Worm (Caenorhabditis elegans) whole organism, dauer: ENCODE results near the gene ZC262.2.
"Not testable (repeated sequence)": the region's sequence is repeated elsewhere in the genome, so short reads cannot be mapped to it uniquely, and the experiment has no call there.

Experiments used
- unc-62 ChIP-seq: sonication (generic microtip); optimal IDR thresholded peaks from 2 replicates; lab custom pipeline; 2017; ENCODE audit warnings: missing biosample characterization, missing genetic modification reagents, missing genetic modification characterization

The ZC262.2 gene

DNA sequence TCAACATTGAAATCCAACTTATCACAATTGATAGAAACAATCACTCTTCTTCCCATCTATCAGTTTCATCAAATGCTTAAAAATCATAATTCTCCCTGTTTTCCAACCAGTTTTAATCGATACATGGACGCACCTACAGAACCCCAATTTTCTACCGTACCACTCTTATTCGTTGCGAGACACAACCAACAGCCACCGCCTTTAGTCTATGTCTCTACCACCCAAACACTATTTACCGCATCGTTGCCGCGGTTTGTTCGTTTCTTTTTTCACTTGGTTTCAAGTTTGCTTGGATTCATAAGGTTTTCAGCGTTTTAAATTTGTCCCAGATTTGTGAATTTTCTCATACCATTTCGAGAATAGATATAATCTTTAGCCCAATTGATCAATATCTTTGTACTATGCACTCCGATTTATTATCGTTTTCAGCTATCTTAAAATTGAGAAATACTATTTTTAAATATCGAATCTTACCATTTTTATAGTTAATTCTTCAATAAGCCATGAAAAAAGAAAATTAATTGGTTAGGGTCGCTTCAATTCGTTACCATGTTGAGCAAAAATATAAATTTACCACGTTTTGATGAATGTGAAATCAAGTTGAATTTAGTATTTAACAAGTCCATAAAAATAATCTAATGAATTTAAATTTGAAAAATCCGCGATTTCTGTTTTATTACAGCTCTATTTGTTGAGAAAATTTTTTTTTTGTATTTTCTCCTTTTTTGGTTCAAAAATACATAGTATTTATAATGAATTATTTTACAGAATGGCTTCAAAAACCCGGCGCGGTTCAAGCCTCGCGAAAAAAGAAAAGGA is 21.4 kb upstream of the ZC262.2 start, which contains the start of gene F10E9.3:
Gene F10E9.3 (plus strand): TSS at position 769 of the 819 bp plus-strand sequence.
- no peak for TF ChIP-seq unc-62 (GFP tag; lab: Kevin White, UChicago)

DNA sequence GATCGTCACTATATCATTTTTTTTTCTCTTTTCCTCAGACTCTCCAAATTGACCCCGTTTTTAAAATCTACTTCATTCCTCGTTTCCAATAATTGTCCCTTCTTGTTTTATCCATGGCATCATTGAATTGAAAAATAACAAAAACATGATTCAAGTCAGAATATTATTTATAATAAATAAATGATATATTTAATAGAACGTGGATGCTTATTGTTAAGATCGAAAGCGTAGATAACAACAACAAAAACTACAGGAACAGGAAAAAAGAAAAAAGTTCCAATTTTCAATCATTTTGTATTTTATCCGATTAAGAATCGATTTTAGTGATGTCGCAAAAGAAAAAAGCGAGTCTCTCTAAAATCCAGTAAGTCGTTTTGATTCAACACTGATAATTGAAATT is 19.5 kb upstream of the ZC262.2 start, which contains the start of gene F10E9.2:
Gene F10E9.2 (plus strand): TSS at position 301 of the 400 bp plus-strand sequence.
- TF ChIP-seq unc-62 (GFP tag; lab: Kevin White, UChicago), result no peak

DNA sequence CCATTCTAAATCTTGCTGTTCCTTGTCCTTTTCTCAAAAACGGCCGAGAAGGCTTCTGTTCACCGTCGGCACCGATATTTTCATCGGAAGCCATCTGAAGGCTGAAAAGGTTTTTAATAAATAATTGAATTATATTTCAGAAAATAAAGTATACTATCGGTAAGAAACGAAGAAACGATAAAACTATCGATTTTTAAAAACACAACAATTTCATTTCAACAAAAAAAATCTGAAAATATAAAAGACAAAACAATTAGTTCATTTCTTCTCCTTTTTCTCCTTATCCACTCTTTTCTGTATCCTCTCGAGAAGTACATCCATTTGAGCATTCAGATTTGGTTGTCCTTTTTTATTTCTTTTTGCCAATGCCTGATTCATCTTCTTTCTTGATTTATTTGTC is 13.4 kb upstream of the ZC262.2 start, which contains the start of gene sas-4:
Gene sas-4 (minus strand): TSS at position 101 of the 400 bp plus-strand sequence.
- no peak for TF ChIP-seq unc-62 (GFP tag; lab: Kevin White, UChicago)

DNA sequence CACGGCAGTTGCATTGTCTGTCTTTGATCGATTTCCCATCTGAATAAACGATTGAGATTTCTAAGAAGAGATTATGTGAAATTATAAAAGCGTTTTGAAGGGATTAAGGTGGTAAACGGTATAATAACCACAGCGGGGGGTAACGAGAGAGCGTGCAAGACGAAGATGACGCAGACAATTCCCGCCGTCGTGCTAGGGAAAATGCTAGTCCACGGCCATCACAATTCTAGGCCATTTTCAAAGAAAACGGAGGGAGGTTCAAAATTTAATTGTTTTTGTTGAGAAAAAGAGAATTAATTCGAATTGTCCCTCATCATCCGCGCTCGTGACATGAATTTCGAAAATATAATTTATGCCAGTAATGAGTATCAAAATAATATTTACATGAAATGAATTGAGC is 12.8 kb upstream of the ZC262.2 start, which contains the start of gene F10E9.11:
Gene F10E9.11 (minus strand): TSS at position 161 of the 400 bp plus-strand sequence.
- TF ChIP-seq unc-62 (GFP tag; lab: Kevin White, UChicago), result no peak

DNA sequence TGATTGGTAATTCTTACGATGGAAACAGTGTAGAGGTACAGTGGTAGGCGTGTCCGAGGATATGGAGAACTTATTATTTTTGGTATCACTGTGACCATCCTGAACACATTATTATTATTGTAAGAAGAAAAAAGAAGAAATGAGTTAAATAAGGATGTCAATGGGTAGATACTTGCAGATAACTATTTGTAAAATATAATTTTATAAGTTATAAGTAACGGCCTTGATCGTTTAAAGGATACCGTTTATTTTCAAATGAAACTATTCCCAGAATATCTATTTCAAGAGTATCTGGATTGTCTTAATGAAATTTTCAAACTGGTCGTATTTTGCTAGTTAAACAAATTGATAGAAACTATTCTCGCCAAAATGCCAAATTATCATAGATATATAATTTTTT is 11.7 kb upstream of the ZC262.2 start, which contains the start of gene F10E9.10:
Gene F10E9.10 (minus strand): TSS at position 101 of the 400 bp plus-strand sequence.
- TF ChIP-seq unc-62 (GFP tag; lab: Kevin White, UChicago), result no peak

DNA sequence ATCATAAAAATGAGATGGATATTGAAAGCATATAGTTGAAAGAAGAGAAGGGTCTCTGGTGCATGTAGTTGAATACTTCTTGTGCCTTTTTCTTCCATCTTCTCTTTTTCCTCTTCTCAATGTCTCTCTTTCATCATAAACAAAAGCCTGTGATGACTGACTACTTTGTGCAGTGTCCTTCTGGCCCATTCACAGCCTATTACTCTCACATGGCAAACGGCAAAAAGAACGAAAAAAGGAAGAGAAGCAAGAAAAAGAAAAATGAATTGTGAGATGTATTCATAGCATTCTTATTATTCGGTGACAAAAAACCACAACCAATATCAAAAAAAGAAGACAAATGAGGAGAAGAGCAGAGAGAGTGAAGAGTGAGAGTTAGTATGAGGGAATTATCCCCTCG is 10.6 kb upstream of the ZC262.2 start:
- no peak for TF ChIP-seq unc-62 (GFP tag; lab: Kevin White, UChicago)

DNA sequence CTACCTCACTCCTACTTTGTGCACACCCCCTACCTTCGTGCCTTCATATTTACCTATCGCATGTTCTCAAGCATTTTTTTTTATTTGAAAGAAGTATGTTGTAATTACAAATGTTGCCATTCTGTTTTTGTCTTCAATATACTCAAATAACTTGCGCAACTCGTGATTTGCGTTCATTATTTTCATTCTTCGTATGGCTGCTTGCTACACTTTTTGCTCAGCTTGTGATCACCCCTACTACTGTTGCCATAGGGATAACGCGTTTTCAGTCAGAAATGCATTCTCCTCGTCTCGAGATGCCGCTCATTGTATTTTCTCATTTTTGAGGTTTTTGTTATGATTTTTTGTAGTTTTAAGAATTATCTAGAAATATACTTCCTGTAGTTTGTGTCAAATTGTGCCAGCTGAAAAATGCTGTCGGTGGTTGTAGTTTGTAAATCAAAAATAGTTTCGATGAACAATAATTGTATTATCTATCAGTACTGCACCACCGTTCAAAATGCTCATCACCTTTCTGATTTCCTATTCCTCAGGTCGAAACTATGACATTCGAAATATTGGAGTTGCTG is 9.1 kb upstream of the ZC262.2 start, which contains the start of gene F10E9.1:
Gene F10E9.1 (plus strand): TSS at position 519 of the 569 bp plus-strand sequence.
- no peak for TF ChIP-seq unc-62 (GFP tag; lab: Kevin White, UChicago)

DNA sequence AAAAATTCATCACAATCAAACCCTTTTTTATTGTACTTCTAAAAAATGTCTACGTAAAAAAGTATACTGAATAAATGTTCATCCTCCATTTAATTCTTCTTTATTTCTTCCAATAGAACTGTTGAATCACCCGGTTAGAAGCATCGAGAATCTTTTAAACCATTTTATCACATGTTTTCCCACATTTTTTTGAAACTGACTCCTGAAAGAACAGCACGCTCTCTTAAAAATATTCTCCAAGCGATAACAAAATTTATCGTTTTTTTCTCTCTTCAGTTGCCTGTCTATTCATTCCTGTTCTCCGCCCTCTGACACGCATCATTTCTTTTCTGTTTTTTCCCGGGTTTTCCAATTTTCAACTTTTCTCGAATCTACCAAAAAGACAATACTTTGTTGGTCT is 7.5 kb upstream of the ZC262.2 start, which contains the start of gene F10E9.12:
Gene F10E9.12 (plus strand): TSS at position 131 of the 400 bp plus-strand sequence.
- no peak for TF ChIP-seq unc-62 (GFP tag; lab: Kevin White, UChicago)

DNA sequence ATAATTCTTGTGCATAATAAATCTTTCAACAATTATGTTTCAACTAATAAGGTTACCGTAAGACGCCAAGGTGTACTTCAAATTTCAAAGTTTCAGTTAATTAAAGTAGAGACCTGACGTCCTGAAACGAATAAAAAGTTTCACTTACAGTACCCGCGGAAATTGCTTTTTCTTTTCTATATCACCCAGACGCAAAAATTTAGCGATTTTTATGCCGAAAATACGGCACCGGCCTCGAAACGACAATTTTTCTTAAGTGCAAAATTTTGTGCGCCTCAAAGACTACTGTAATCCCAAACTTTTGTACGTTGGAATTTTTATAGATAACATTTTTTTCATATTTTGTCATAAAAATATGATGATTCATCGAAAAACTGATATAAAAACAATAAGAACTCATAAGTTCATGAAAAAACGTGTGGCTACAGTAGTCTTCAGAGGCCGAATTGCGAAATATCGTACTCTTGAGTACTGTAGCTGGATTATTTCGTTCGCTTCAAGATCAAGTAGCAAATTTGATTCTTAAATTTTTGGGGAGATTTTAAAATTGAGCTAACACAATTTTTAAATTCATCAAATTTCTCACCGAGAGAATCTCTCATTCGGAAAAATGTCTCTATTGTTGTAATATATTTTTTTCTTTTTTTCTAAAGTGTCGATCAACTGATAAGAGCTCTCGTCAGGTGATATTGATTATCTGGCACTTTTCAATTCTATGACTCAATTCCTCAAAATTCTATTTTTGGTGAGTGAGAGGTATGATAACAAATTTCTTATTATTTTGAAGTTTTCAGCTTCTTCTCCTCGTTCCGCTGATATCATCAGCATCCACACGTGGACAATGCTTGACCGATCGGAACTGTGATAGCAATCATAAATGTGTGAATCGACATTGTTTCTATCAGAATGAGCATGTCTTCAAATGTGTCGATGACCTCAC is 6.0 kb upstream of the ZC262.2 start, which contains the start of gene ZC262.13:
Gene ZC262.13 (plus strand): TSS at position 641 of the 940 bp plus-strand sequence.
- TF ChIP-seq unc-62 (GFP tag; lab: Kevin White, UChicago), result no peak

DNA sequence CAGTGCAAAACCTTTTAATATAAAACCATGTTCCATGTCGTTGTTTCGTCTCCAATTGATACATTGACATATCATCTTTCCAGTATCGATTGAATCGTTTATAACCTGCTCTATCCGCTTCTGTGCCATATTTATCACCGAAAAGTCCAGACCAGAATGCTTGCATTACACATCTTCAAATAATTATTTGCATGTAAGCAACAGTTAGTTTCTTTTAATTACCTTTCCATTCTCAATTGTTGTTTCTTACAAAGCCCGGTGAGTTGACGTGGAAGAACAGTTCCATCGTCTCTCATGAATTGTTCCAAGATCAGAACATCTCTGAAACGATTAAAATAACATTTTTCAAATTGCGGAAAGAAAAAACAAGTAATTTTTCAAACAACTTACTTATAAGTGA is 651 bp upstream of the ZC262.2 start, which contains the start of gene iglr-2:
Gene iglr-2 (minus strand): TSS at position 101 of the 400 bp plus-strand sequence.
- no peak for TF ChIP-seq unc-62 (GFP tag; lab: Kevin White, UChicago)

DNA sequence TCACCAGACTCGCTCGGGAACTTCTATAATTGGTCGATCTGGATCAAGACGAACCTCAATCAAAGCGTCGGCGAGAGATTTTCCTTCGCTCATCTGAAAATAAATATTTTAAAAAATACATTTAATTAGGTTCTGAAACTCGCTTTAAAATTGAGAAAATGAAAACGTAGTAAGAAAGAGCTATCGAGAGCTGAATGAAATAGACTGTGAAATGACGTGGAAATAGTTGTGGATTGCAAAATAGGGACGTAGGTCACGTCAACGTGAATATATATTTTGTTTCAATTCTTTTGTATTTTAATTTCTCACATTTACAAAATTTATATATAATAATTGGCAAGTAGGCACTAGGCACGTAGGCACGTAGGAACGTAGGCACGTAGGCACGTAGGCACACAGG is 2.6 kb downstream of the ZC262.2 start, which contains the start of gene ZC262.4:
Gene ZC262.4 (minus strand): TSS at position 101 of the 400 bp plus-strand sequence.
- TF ChIP-seq unc-62 (GFP tag; lab: Kevin White, UChicago), result no peak

DNA sequence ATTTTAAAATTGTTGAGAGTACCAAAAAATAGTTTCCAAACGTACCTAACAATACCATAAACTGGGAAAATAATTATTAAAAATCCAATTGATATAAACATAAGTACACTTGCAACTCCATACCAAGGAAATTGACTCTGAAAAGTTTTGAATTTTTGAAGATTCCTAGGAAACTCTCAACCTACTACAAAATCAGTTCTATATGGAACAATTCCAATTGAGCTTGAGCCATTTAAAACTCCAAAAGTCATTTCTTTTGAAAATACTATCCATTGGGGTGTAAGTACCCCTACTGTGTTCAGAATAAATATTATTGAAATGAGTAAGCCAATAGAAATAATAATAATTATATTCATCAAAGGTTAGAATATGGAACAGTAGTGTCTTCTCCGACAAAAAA is 7.5 kb downstream of the ZC262.2 start, which contains the start of gene clc-28:
Gene clc-28 (minus strand): TSS at position 101 of the 400 bp plus-strand sequence.
- TF ChIP-seq unc-62 (GFP tag; lab: Kevin White, UChicago), result not testable (repeated sequence)

DNA sequence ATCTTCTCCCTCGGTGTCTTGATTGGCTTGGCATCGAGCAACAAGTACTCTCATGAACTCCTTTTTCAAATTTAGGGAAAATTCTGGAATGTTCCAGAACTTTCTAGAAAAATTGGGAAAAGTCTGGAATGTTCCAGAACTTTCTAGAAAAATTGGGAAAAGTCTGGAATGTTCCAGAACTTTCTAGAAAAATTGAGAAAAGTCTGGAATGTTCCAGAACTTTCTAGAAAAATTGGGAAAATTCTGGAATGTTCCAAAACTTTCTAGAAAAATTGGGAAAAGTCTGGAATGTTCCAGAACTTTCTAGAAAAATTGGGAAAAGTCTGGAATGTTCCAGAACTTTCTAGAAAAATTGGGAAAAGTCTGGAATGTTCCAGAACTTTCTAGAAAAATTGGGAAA is 12.4 kb downstream of the ZC262.2 start, which contains the start of gene ZC262.7:
Gene ZC262.7 (minus strand): TSS at position 54 of the 400 bp plus-strand sequence.
- not testable (repeated sequence) for TF ChIP-seq unc-62 (GFP tag; lab: Kevin White, UChicago)

DNA sequence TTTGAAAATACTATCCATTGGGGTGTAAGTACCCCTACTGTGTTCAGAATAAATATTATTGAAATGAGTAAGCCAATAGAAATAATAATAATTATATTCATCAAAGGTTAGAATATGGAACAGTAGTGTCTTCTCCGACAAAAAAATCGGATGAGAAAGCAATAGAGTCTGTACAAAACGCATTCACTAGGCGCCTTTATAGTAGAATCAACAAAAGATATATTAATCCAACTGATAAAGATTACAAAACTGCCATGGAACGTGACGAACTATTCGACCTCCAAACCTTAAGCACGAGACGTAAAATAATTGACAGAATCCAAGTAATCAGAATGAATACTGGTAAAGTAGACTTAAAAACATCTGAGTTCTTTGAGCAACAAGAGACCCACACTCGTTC is 16.0 kb downstream of the ZC262.2 start, which contains the start of gene clc-29:
Gene clc-29 (minus strand): TSS at position 101 of the 400 bp plus-strand sequence.
- not testable (repeated sequence) for TF ChIP-seq unc-62 (GFP tag; lab: Kevin White, UChicago)
